Fruit fly (Drosophila melanogaster): ENCODE measurements around the gene Dhc1.

Dhc1 gene

dm6 chr3R:9601949-9602348 lies 72.5 kb downstream of the Dhc1 start:
- TF ChIP-seq Med (GFP tag) (peak; percentile 29), vnd (GFP tag; IDR thresholded peaks at IDR 0.05; ENCODE audit: partially characterized antibody) (no peak), gem (tag; optimal IDR thresholded peaks at IDR 0.05) (peak; percentile 18), Pdp1 (GFP tag; optimal IDR thresholded peaks at IDR 0.05) (peak in 1 of 2 experiments; percentile 90), CG15514 (GFP tag; optimal IDR thresholded peaks at IDR 0.05) (no peak), Meics (GFP tag; optimal IDR thresholded peaks at IDR 0.05) (no peak), chm (GFP tag; IDR thresholded peaks at IDR 0.05) (0 out of 2 replicates have a peak, but pooled peaks have one; percentile 17), CG18764 (GFP tag; optimal IDR thresholded peaks at IDR 0.05) (no peak), kah (GFP tag; optimal IDR thresholded peaks at IDR 0.05) (peak; percentile 77), chinmo (GFP tag; IDR thresholded peaks at IDR 0.05; ENCODE audit: partially characterized antibody) (0 out of 4 replicates have a peak, but pooled peaks have one; percentile 62)
